Fruit fly (Drosophila melanogaster) whole organism, adult: Measurements from ENCODE around the gene Ada2b.

Experiments used
- CG11617 ChIP-seq: fragments of 200-800 bp; sonication (Bioruptor generic); optimal IDR thresholded peaks from 2 replicates; lab custom pipeline; 2017; ENCODE audit warnings: mild to moderate bottlenecking, missing biosample characterization, missing genetic modification reagents, missing genetic modification characterization
- CG14711 ChIP-seq: fragments of 200-800 bp; sonication (Bioruptor generic); optimal IDR thresholded peaks from 2 replicates; lab custom pipeline; 2018; ENCODE audit warnings: missing biosample characterization, mild to moderate bottlenecking, missing genetic modification characterization, moderate library complexity
- CG1620 ChIP-seq: fragments of 200-800 bp; sonication (Bioruptor generic); optimal IDR thresholded peaks from 2 replicates; lab custom pipeline; 2016; ENCODE audit warnings: missing biosample characterization, missing genetic modification characterization
- CG33017 ChIP-seq: fragments of 200-800 bp; sonication (Bioruptor generic); optimal IDR thresholded peaks from 2 replicates; lab custom pipeline; 2018; ENCODE audit warnings: missing biosample characterization, mild to moderate bottlenecking, missing genetic modification characterization, moderate library complexity
- CG7045 ChIP-seq: fragments of 200-800 bp; sonication (Bioruptor generic); optimal IDR thresholded peaks from 2 replicates; lab custom pipeline; 2017; ENCODE audit warnings: missing biosample characterization, mild to moderate bottlenecking, missing genetic modification characterization
- CG7101 ChIP-seq: fragments of 200-800 bp; sonication (Bioruptor generic); optimal IDR thresholded peaks from 2 replicates; lab custom pipeline; 2018; ENCODE audit warnings: missing biosample characterization, mild to moderate bottlenecking, missing genetic modification characterization, moderate library complexity
- Clk ChIP-seq: fragments of 200-800 bp; sonication (Bioruptor generic); optimal IDR thresholded peaks from 2 replicates; lab custom pipeline; 2017; ENCODE audit warnings: missing biosample characterization, missing genetic modification characterization
- Crg-1 ChIP-seq: fragments of 200-800 bp; sonication (Bioruptor generic); optimal IDR thresholded peaks from 2 replicates; lab custom pipeline; 2016; ENCODE audit warnings: missing biosample characterization, missing genetic modification characterization
- Hr96 ChIP-seq: fragments of 200-800 bp; sonication (Bioruptor generic); optimal IDR thresholded peaks from 2 replicates; lab custom pipeline; 2016; ENCODE audit warnings: missing biosample characterization, missing genetic modification characterization
- bab1 ChIP-seq: fragments of 200-800 bp; sonication (Bioruptor generic); optimal IDR thresholded peaks from 3 replicates; lab custom pipeline; 2019; ENCODE audit warnings: missing biosample characterization, mild to moderate bottlenecking, missing genetic modification characterization, moderate library complexity
- cic ChIP-seq: fragments of 200-800 bp; sonication (Bioruptor generic); optimal IDR thresholded peaks from 2 replicates; lab custom pipeline; 2017; ENCODE audit warnings: missing biosample characterization, mild to moderate bottlenecking, missing genetic modification characterization, moderate library complexity
- kay ChIP-seq: fragments of 200-800 bp; sonication (Bioruptor generic); peaks from one replicate; lab custom pipeline; 2016; ENCODE audit warnings: missing biosample characterization, missing genetic modification characterization, borderline replicate concordance
- pad ChIP-seq: fragments of 200-800 bp; sonication (Bioruptor generic); optimal IDR thresholded peaks from 3 replicates; lab custom pipeline; 2017; ENCODE audit warnings: missing biosample characterization, missing genetic modification characterization, mild to moderate bottlenecking, moderate library complexity, missing genetic modification reagents
- tj ChIP-seq: fragments of 200-800 bp; sonication (Bioruptor generic); optimal IDR thresholded peaks from 3 replicates; lab custom pipeline; 2017; ENCODE audit warnings: missing biosample characterization, mild to moderate bottlenecking, missing genetic modification characterization, moderate library complexity

DNA sequence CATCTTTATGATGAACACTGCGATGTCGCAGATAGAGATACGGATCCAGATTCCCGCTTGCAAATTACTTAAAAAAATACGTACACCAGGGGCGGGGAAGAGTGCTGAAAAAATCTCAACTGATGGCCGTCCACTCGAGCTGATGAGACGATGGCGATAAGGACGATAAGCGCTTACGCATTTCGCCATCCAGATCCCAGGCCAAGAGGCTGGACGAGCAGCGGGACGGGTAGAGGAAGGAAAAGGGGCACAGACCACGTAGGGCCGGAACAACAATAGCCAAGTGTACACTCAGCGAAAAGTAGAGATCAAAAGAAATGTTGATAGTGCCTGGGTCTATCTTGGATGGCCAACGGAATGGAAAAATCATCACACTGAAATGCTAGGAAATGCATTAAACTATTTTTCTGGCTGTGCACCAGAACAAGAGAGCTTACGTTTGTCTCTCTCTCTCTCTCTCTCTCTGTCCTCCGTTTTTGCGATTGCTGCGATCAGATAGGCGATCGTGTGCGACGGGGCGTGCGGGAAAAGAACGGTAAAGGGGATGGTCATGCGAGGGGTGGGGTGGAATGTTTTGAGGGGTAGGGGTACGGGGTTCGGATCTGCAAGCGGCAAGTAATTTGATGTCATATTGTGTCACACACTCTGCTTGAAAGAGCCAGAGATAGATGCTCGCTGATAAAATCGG lies 52.7 kb downstream of the Ada2b start:
- TF ChIP-seq kay (no peak), CG14711 (tag; lab: Kevin White, UChicago) (no peak), pad (GFP tag; lab: Kevin White, UChicago) (no peak), CG7045 (GFP tag; lab: Kevin White, UChicago) (no peak), CG11617 (GFP tag; lab: Kevin White, UChicago) (no peak), Crg-1 (GFP tag; lab: Kevin White, UChicago) (no peak), Clk (GFP tag; lab: Kevin White, UChicago) (no peak), CG33017 (tag; lab: Kevin White, UChicago) (no peak), CG1620 (GFP tag; lab: Kevin White, UChicago) (no peak), Hr96 (no peak), bab1 (GFP tag; lab: Kevin White, UChicago) (no peak), tj (no peak), cic (GFP tag; lab: Kevin White, UChicago) (no peak), CG7101 (no peak)
